Worm (Caenorhabditis elegans) whole organism, L3 larva: ENCODE results near the gene C48B4.13.

ENCODE experiments used
- R02D3.7 ChIP-seq: fragments of 150-350 bp; optimal IDR thresholded peaks from 2 replicates; lab custom pipeline; 2014; ENCODE audit warnings: missing biosample characterization, missing genetic modification characterization
- ZK546.5 ChIP-seq: sonication (generic microtip); optimal IDR thresholded peaks from 2 replicates; lab custom pipeline; 2017; ENCODE audit warnings: missing biosample characterization, missing genetic modification characterization
- ama-1 ChIP-seq: fragments of 150-350 bp; optimal IDR thresholded peaks from 2 replicates; lab custom pipeline; 2018
- ceh-16 ChIP-seq: sonication (generic microtip); optimal IDR thresholded peaks from 2 replicates; lab custom pipeline; 2017; ENCODE audit warnings: missing biosample characterization, missing genetic modification characterization
- ceh-28 ChIP-seq: fragments of 150-350 bp; optimal IDR thresholded peaks from 2 replicates; lab custom pipeline; 2014; ENCODE audit warnings: missing biosample characterization, missing genetic modification reagents, missing genetic modification characterization
- ceh-82 ChIP-seq: fragments of 150-350 bp; optimal IDR thresholded peaks from 2 replicates; lab custom pipeline; 2014; ENCODE audit warnings: missing biosample characterization, missing genetic modification characterization
- egl-27 ChIP-seq: sonication (generic microtip); optimal IDR thresholded peaks from 4 replicates; lab custom pipeline; 2017; ENCODE audit warnings: missing biosample characterization, missing genetic modification reagents, missing genetic modification characterization
- egl-5 ChIP-seq: fragments of 150-350 bp; optimal IDR thresholded peaks from 2 replicates; lab custom pipeline; 2017; ENCODE audit warnings: missing biosample characterization, missing genetic modification reagents, missing genetic modification characterization, inconsistent platforms
- elt-1 ChIP-seq: fragments of 150-350 bp; optimal IDR thresholded peaks from 2 replicates; lab custom pipeline; 2014; ENCODE audit warnings: missing biosample characterization, missing genetic modification characterization
- elt-2 ChIP-seq: sonication (generic microtip); optimal IDR thresholded peaks from 2 replicates; lab custom pipeline; 2016; ENCODE audit warnings: missing genetic modification reagents, mild to moderate bottlenecking, missing genetic modification characterization, missing compliant biosample characterization
- elt-3 ChIP-seq, 3 experiments: fragments of 150-350 bp in 1 of 3; sonication (generic microtip) in 2 of 3; optimal IDR thresholded peaks; 2 replicates in 2 of 3; 4 replicates in 1 of 3; lab custom pipeline; 2014 to 2017; ENCODE audit warnings: missing biosample characterization in 3 of 3, missing genetic modification characterization in 3 of 3
- fkh-10 ChIP-seq: sonication (generic microtip); optimal IDR thresholded peaks from 2 replicates; lab custom pipeline; 2017; ENCODE audit warnings: missing biosample characterization, missing genetic modification reagents, missing genetic modification characterization
- fkh-2 ChIP-seq: fragments of 150-350 bp; optimal IDR thresholded peaks from 2 replicates; lab custom pipeline; 2014; ENCODE audit warnings: missing biosample characterization, missing genetic modification reagents, missing genetic modification characterization
- fos-1 ChIP-seq: fragments of 150-350 bp; optimal IDR thresholded peaks from 2 replicates; lab custom pipeline; 2014; ENCODE audit warnings: missing biosample characterization, missing genetic modification characterization
- hmg-11 ChIP-seq: sonication (generic microtip); optimal IDR thresholded peaks from 2 replicates; lab custom pipeline; 2016; ENCODE audit warnings: missing genetic modification characterization, missing compliant biosample characterization
- jun-1 ChIP-seq: fragments of 150-350 bp; optimal IDR thresholded peaks from 2 replicates; lab custom pipeline; 2014; ENCODE audit warnings: missing biosample characterization, missing genetic modification reagents, missing genetic modification characterization
- lin-15B ChIP-seq: fragments of 150-350 bp; optimal IDR thresholded peaks from 2 replicates; lab custom pipeline; 2014; ENCODE audit warnings: missing biosample characterization, missing genetic modification characterization
- lin-39 ChIP-seq: fragments of 150-350 bp; optimal IDR thresholded peaks from 2 replicates; lab custom pipeline; 2018; ENCODE audit warnings: missing biosample characterization, missing genetic modification reagents, missing genetic modification characterization
- lsy-12 ChIP-seq: sonication (generic microtip); optimal IDR thresholded peaks from 2 replicates; lab custom pipeline; 2016; ENCODE audit warnings: mild to moderate bottlenecking, missing genetic modification characterization, missing compliant biosample characterization
- mdl-1 ChIP-seq: fragments of 150-350 bp; optimal IDR thresholded peaks from 2 replicates; lab custom pipeline; 2014; ENCODE audit warnings: missing biosample characterization, missing genetic modification characterization
- mml-1 ChIP-seq: fragments of 150-350 bp; sonication (generic microtip); optimal IDR thresholded peaks from 3 replicates; lab custom pipeline; 2014; ENCODE audit warnings: missing biosample characterization, missing genetic modification characterization
- nfya-1 ChIP-seq: sonication (generic microtip); optimal IDR thresholded peaks from 2 replicates; lab custom pipeline; 2017; ENCODE audit warnings: missing genetic modification characterization, mild to moderate bottlenecking, missing compliant biosample characterization, antibody characterized with exemption, moderate library complexity; ENCODE audit not compliant: insufficient read depth
- nhr-11 ChIP-seq: fragments of 150-350 bp; optimal IDR thresholded peaks from 2 replicates; lab custom pipeline; 2014; ENCODE audit warnings: missing biosample characterization, missing genetic modification characterization
- nhr-12 ChIP-seq: fragments of 150-350 bp; optimal IDR thresholded peaks from 2 replicates; lab custom pipeline; 2014; ENCODE audit warnings: missing biosample characterization, missing genetic modification characterization
- nhr-23 ChIP-seq: fragments of 150-350 bp; optimal IDR thresholded peaks from 2 replicates; lab custom pipeline; 2014; ENCODE audit warnings: missing biosample characterization, missing genetic modification reagents, missing genetic modification characterization
- nhr-237 ChIP-seq: fragments of 150-350 bp; optimal IDR thresholded peaks from 2 replicates; lab custom pipeline; 2014; ENCODE audit warnings: missing biosample characterization, missing genetic modification characterization
- nhr-25 ChIP-seq: sonication (generic microtip); optimal IDR thresholded peaks from 2 replicates; lab custom pipeline; 2017; ENCODE audit warnings: missing biosample characterization, missing genetic modification characterization
- nhr-28 ChIP-seq: fragments of 150-350 bp; optimal IDR thresholded peaks from 2 replicates; lab custom pipeline; 2014; ENCODE audit warnings: missing biosample characterization, missing genetic modification characterization
- nhr-43 ChIP-seq: sonication (generic microtip); optimal IDR thresholded peaks from 2 replicates; lab custom pipeline; 2016; ENCODE audit warnings: mild to moderate bottlenecking, missing genetic modification characterization, missing compliant biosample characterization; ENCODE audit not compliant: poor library complexity, severe bottlenecking
- nhr-67 ChIP-seq: fragments of 150-350 bp; optimal IDR thresholded peaks from 2 replicates; lab custom pipeline; 2014; ENCODE audit warnings: missing biosample characterization, missing genetic modification characterization
- nhr-76 ChIP-seq: fragments of 150-350 bp; sonication (generic microtip); optimal IDR thresholded peaks from 5 replicates; lab custom pipeline; 2014; ENCODE audit warnings: missing biosample characterization, missing genetic modification characterization
- nhr-77 ChIP-seq: fragments of 150-350 bp; optimal IDR thresholded peaks from 2 replicates; lab custom pipeline; 2014; ENCODE audit warnings: missing biosample characterization, missing genetic modification characterization
- pha-4 ChIP-seq: fragments of 150-350 bp; optimal IDR thresholded peaks from 2 replicates; lab custom pipeline; 2014; ENCODE audit warnings: missing biosample characterization, missing genetic modification reagents, missing genetic modification characterization
- pqm-1 ChIP-seq: fragments of 150-350 bp; optimal IDR thresholded peaks from 2 replicates; lab custom pipeline; 2017; ENCODE audit warnings: missing biosample characterization, missing genetic modification characterization, inconsistent platforms
- sea-2 ChIP-seq: fragments of 150-350 bp; sonication (generic microtip); optimal IDR thresholded peaks from 4 replicates; lab custom pipeline; 2014; ENCODE audit warnings: missing biosample characterization, missing genetic modification reagents, missing genetic modification characterization
- skn-1 ChIP-seq: fragments of 150-350 bp; optimal IDR thresholded peaks from 2 replicates; lab custom pipeline; 2014; ENCODE audit warnings: missing biosample characterization, missing genetic modification characterization
- snpc-4 ChIP-seq: fragments of 150-350 bp; optimal IDR thresholded peaks from 2 replicates; lab custom pipeline; 2014; ENCODE audit warnings: missing biosample characterization, missing genetic modification characterization
- tbx-2 ChIP-seq: sonication (generic microtip); optimal IDR thresholded peaks from 2 replicates; lab custom pipeline; 2016; ENCODE audit warnings: mild to moderate bottlenecking, missing genetic modification characterization, missing compliant biosample characterization
- unc-39 ChIP-seq: sonication (generic microtip); optimal IDR thresholded peaks from 4 replicates; lab custom pipeline; 2017; ENCODE audit warnings: missing biosample characterization, missing genetic modification characterization
- unc-62 ChIP-seq: fragments of 150-350 bp; sonication (generic microtip); optimal IDR thresholded peaks from 4 replicates; lab custom pipeline; 2014; ENCODE audit warnings: missing biosample characterization, missing genetic modification reagents, missing genetic modification characterization
- zag-1 ChIP-seq: fragments of 150-350 bp; optimal IDR thresholded peaks from 2 replicates; lab custom pipeline; 2014; ENCODE audit warnings: missing biosample characterization, missing genetic modification characterization
- ztf-11 ChIP-seq: fragments of 150-350 bp; optimal IDR thresholded peaks from 2 replicates; lab custom pipeline; 2014; ENCODE audit warnings: missing biosample characterization, missing genetic modification characterization
- ztf-4 ChIP-seq: fragments of 150-350 bp; optimal IDR thresholded peaks from 2 replicates; lab custom pipeline; 2014; ENCODE audit warnings: missing biosample characterization, missing genetic modification characterization

The C48B4.13 gene

DNA sequence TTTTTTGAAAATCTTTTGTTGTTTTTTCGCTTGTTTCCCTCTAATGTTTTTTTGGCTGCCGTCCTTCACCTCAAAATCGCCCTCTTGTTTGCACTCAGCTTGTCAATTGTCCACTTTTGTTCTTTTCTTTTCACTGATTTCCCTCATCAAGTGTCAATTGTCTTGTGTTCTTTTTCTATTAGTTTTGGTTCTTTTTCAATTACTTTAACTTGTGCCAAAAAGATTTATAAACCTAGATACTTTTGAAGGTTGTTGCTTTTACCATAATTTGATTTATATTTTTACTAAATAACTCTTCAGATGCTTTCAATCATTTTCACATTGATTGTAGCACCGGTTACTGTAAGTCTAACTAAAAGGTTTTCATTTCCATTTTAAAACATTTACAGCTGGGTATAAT, at the start of gene C48B4.13:
Gene C48B4.13, plus strand, starts transcription at position 301 of the 400 bp plus-strand sequence.
- TF ChIP-seq ama-1 (no peak), nhr-23 (tag; lab: Kevin White, UChicago) (no peak), mdl-1 (tag; lab: Kevin White, UChicago) (no peak), ztf-11 (no peak), egl-5 (tag; lab: Kevin White, UChicago) (no peak), lin-39 (no peak)

DNA sequence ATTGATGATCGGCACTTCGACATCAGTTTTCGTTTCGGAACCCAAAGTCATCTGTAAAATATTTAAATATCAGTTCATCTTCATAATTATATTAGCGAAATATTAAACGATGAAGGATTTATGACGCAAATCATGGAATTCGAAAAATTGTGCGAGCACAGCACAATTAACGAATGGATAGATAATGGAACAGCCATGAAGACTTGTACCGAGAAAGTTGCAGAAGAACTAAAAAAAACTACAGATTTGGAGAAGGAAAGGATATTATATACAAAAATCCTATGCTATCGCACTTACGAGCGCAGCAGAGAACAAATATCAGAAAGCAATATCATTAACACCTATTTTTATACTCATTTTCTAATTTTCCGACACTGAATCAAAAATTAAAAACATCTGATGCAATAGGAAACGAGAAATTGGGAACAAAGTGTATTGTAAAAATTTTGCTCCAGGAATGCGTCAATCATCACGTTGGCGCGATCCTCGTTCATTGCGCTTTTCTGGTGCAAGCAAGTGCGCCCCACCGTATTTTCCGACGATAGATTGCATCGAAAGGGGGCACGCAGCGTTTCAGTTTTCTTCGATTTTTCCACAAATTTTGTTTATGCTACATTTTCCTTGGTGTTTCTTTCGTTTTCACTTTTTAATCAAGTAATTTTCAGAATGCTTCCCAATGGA, 47.0 kb upstream of the C48B4.13 start, which contains the start of the genes clu-1 and prp-40:
Gene clu-1, minus strand, starts transcription at position 51 of the 681 bp plus-strand sequence.
Gene prp-40, plus strand, starts transcription at position 666 of the 681 bp plus-strand sequence.
- TF ChIP-seq zag-1 (tag; lab: Kevin White, UChicago) (peak; percentile 35), elt-1 (tag; lab: Kevin White, UChicago) (peak; percentile 36), snpc-4 (peak; percentile 90), ztf-11 (no peak), nhr-23 (tag; lab: Kevin White, UChicago) (peak; percentile 93), ceh-16 (tag; lab: Kevin White, UChicago) (no peak), nhr-12 (no peak), nhr-28 (tag; lab: Kevin White, UChicago) (no peak), nhr-76 (no peak), ztf-4 (tag; lab: Kevin White, UChicago) (peak; percentile 50), mml-1 (tag; lab: Kevin White, UChicago) (no peak), elt-3 (tag; optimal IDR thresholded peaks at IDR 0.05; lab: Kevin White, UChicago) (no peak), hmg-11 (tag; lab: Kevin White, UChicago) (peak; percentile 83), R02D3.7 (peak; percentile 77), lin-15B (tag; lab: Kevin White, UChicago) (peak; percentile 98), pqm-1 (tag; lab: Kevin White, UChicago) (peak; percentile 74), ceh-28 (tag; lab: Kevin White, UChicago) (peak; percentile 76), nhr-11 (peak; percentile 63), ceh-82 (tag; lab: Kevin White, UChicago) (peak; percentile 57), nhr-237 (tag; lab: Kevin White, UChicago) (no peak), lsy-12 (tag; lab: Kevin White, UChicago) (peak; percentile 80), skn-1 (tag; lab: Kevin White, UChicago) (peak; percentile 56), pha-4 (tag; lab: Kevin White, UChicago) (peak; percentile 93), ama-1 (no peak), fos-1 (tag; lab: Kevin White, UChicago) (no peak), jun-1 (tag; lab: Kevin White, UChicago) (peak; percentile 80), nhr-43 (peak; percentile 75), fkh-2 (no peak), lin-39 (peak; percentile 90), unc-39 (tag; lab: Kevin White, UChicago) (no peak), ZK546.5 (tag; lab: Kevin White, UChicago) (no peak), tbx-2 (peak; percentile 62), fkh-10 (GFP tag; lab: Kevin White, UChicago) (peak; percentile 69), nhr-25 (tag; lab: Kevin White, UChicago) (peak; percentile 92), egl-27 (tag; lab: Kevin White, UChicago) (peak; percentile 71), sea-2 (GFP tag; lab: Kevin White, UChicago) (no peak), nhr-77 (tag; lab: Kevin White, UChicago) (no peak), egl-5 (tag; lab: Kevin White, UChicago) (peak; percentile 72), nfya-1 (tag; lab: Kevin White, UChicago) (peak; percentile 91), elt-2 (tag; lab: Kevin White, UChicago) (peak; percentile 69), nhr-67 (tag; lab: Kevin White, UChicago) (no peak), unc-62 (GFP tag; lab: Kevin White, UChicago) (no peak)
